Worm (Caenorhabditis elegans): ENCODE data around the gene T06A10.106.
A peak's percentile ranks its signal among the peaks of the same experiment; 100 is the strongest.
"Not testable (repeated sequence)": the region's sequence is repeated elsewhere in the genome, so short reads cannot be mapped to it uniquely, and the experiment has no call there.

DNA sequence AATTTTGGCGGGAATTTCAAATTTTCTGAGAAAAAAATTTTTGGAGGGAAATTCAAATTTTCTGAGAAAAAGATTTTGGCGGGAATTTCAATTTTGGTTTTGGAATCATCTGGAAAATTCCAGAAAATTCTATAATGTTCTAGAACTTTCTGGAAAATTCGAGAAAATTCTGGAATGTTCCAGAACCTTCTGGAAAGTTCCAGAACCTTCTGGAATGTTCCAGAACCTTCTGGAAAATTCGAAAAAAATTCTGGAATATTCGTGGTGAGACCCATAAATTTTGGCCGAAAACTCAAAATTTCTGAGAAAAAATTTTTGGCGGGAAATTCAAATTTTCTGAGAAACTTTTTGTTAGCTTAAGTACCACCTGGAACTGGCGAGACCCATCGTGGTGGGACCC lies 13.6 kb upstream of the T06A10.106 start:
- not testable (repeated sequence) for TF ChIP-seq tra-4 (tag; optimal IDR thresholded peaks at IDR 0.05); tbx-37 (GFP tag; conservative IDR thresholded peaks at IDR 0.05); ceh-36 (tag; optimal IDR thresholded peaks at IDR 0.05)
- peak; percentile 53; the same call in 1 of the 2 replicates for TF ChIP-seq pes-1 (GFP tag; IDR thresholded peaks at IDR 0.05)
